Fruit fly (Drosophila melanogaster) whole organism, prepupa: ENCODE results near the gene CG5697.

Source experiments
- Blimp-1 ChIP-seq: fragments of 200-800 bp; sonication (Bioruptor generic); optimal IDR thresholded peaks from 3 replicates; lab custom pipeline; 2017; ENCODE audit warnings: missing biosample characterization, missing genetic modification characterization, mild to moderate bottlenecking, moderate library complexity, missing genetic modification reagents
- CG11294 ChIP-seq: fragments of 200-800 bp; sonication (Bioruptor generic); IDR thresholded peaks from 2 replicates; pipeline ENCODE4 v1.3.6; 2022; ENCODE audit warnings: missing biosample characterization, missing genetic modification characterization
- CG1621 ChIP-seq: fragments of 200-800 bp; sonication (Bioruptor generic); optimal IDR thresholded peaks from 3 replicates; lab custom pipeline; 2018; ENCODE audit warnings: missing biosample characterization, mild to moderate bottlenecking, missing genetic modification characterization

DNA sequence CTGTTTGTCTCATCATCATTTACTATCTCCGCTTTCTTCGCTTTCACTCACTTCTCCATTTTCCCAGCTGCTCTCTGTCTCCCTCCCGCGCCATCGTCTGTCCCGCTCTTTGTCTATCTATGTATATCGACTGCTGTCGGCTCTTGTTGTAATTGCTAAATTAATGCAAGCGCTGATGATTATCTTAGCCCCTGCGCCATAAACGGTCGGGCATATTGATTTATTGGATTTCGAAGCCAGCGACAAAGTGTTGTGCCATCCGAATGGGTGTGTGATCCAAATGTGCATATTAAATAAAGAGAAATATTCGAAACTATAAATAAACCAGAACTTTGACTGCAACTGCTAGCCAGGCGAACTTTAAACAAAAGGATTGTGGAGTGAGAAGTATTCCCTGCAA, 25.3 kb upstream of the CG5697 start:
- TF ChIP-seq CG1621 (tag; lab: Kevin White, UChicago) (no peak), Blimp-1 (GFP tag; lab: Kevin White, UChicago) (no peak), CG11294 (no peak)
